Worm (Caenorhabditis elegans) whole organism, L4 larva: ENCODE measurements around the gene srlf-32.

Experiments used
- F26F4.8 ChIP-seq: fragments of 200-800 bp; sonication (Bioruptor generic); conservative IDR thresholded peaks from 2 replicates; pipeline ENCODE4 v1.3.6; 2022; ENCODE audit warnings: missing genetic modification characterization, missing compliant biosample characterization
- F44E2.7 ChIP-seq: fragments of 200-800 bp; sonication (Bioruptor generic); IDR thresholded peaks from 2 replicates; pipeline ENCODE4 v2.1.2; 2022; ENCODE audit warnings: missing genetic modification characterization, missing compliant biosample characterization
- Y5F2A.4 ChIP-seq: fragments of 200-800 bp; sonication (Bioruptor generic); optimal IDR thresholded peaks from 2 replicates; lab custom pipeline; 2018; ENCODE audit warnings: mild to moderate bottlenecking, missing genetic modification characterization, missing compliant biosample characterization
- ZK546.5 ChIP-seq, 2 experiments: sonication (generic microtip); optimal IDR thresholded peaks; 2 replicates each; lab custom pipeline; 2017; ENCODE audit warnings: missing biosample characterization in 2 of 2, missing genetic modification characterization in 2 of 2
- aha-1 ChIP-seq: fragments of 150-350 bp; peaks from one replicate; lab custom pipeline; 2014; ENCODE audit warnings: missing biosample characterization, missing genetic modification characterization
- ama-1 ChIP-seq: fragments of 150-350 bp; optimal IDR thresholded peaks from 2 replicates; lab custom pipeline; 2014; ENCODE audit warnings: inconsistent platforms, mixed read lengths
- ceh-32 ChIP-seq: sonication (generic microtip); optimal IDR thresholded peaks from 2 replicates; lab custom pipeline; 2016; ENCODE audit warnings: mild to moderate bottlenecking, missing genetic modification characterization, missing compliant biosample characterization; ENCODE audit not compliant: poor library complexity
- cey-2 ChIP-seq: sonication (generic microtip); optimal IDR thresholded peaks from 3 replicates; lab custom pipeline; 2017; ENCODE audit warnings: missing genetic modification characterization, mild to moderate bottlenecking, missing compliant biosample characterization, antibody characterized with exemption, borderline replicate concordance; ENCODE audit not compliant: insufficient read depth
- ctbp-1 ChIP-seq: fragments of 200-800 bp; sonication (Bioruptor generic); IDR thresholded peaks from 2 replicates; pipeline ENCODE4 v1.3.6; 2022; ENCODE audit warnings: missing genetic modification reagents, missing genetic modification characterization, missing compliant biosample characterization
- daf-12 ChIP-seq: fragments of 150-350 bp; optimal IDR thresholded peaks from 2 replicates; lab custom pipeline; 2014; ENCODE audit warnings: missing biosample characterization, missing genetic modification reagents, missing genetic modification characterization
- daf-16 ChIP-seq, 3 experiments: sonication (generic microtip); optimal IDR thresholded peaks; 2 replicates each; lab custom pipeline; 2016 to 2017; ENCODE audit warnings: missing genetic modification characterization in 3 of 3, missing genetic modification reagents in 3 of 3, mild to moderate bottlenecking in 2 of 3, missing compliant biosample characterization in 2 of 3, missing biosample characterization in 1 of 3, moderate library complexity in 1 of 3
- daf-19 ChIP-seq: fragments of 200-800 bp; sonication (Bioruptor generic); conservative IDR thresholded peaks from 2 replicates; pipeline ENCODE4 v1.3.6; 2022; ENCODE audit warnings: missing genetic modification characterization, missing compliant biosample characterization
- daf-8 ChIP-seq: fragments of 200-800 bp; sonication (Bioruptor generic); IDR thresholded peaks from 2 replicates; pipeline ENCODE4 v1.3.6; 2022; ENCODE audit warnings: missing genetic modification characterization, missing compliant biosample characterization
- dmd-6 ChIP-seq: fragments of 200-800 bp; sonication (Bioruptor generic); IDR thresholded peaks from 2 replicates; pipeline ENCODE4 v1.3.6; 2022; ENCODE audit warnings: missing genetic modification reagents, missing genetic modification characterization, missing compliant biosample characterization
- dmd-8 ChIP-seq: fragments of 200-800 bp; sonication (Bioruptor generic); IDR thresholded peaks from 2 replicates; pipeline ENCODE4 v1.3.6; 2022; ENCODE audit warnings: missing genetic modification characterization, missing compliant biosample characterization
- dve-1 ChIP-seq: sonication (generic microtip); optimal IDR thresholded peaks from 2 replicates; lab custom pipeline; 2017; ENCODE audit warnings: antibody characterized with exemption, mild to moderate bottlenecking, missing genetic modification characterization, missing compliant biosample characterization; ENCODE audit not compliant: insufficient read depth
- egl-27 ChIP-seq: sonication (generic microtip); optimal IDR thresholded peaks from 3 replicates; lab custom pipeline; 2017; ENCODE audit warnings: missing biosample characterization, missing genetic modification reagents, missing genetic modification characterization
- egl-43 ChIP-seq: fragments of 200-800 bp; sonication (Bioruptor generic); IDR thresholded peaks from 2 replicates; pipeline ENCODE4 v1.3.6; 2022; ENCODE audit warnings: missing genetic modification reagents, missing genetic modification characterization, missing compliant biosample characterization
- fos-1 ChIP-seq: fragments of 150-350 bp; optimal IDR thresholded peaks from 2 replicates; lab custom pipeline; 2014; ENCODE audit warnings: missing biosample characterization, missing genetic modification characterization
- hif-1 ChIP-seq, 2 experiments: sonication (generic microtip); optimal IDR thresholded peaks; 2 replicates each; lab custom pipeline; 2016 to 2017; ENCODE audit warnings: missing compliant biosample characterization in 2 of 2, missing genetic modification characterization in 2 of 2, missing genetic modification reagents in 2 of 2, missing genotype in 2 of 2, mild to moderate bottlenecking in 1 of 2
- hlh-11 ChIP-seq: fragments of 200-800 bp; sonication (Bioruptor generic); optimal IDR thresholded peaks from 2 replicates; lab custom pipeline; 2018; ENCODE audit warnings: mild to moderate bottlenecking, missing genetic modification characterization, missing compliant biosample characterization
- hlh-30 ChIP-seq: sonication (generic microtip); optimal IDR thresholded peaks from 2 replicates; lab custom pipeline; 2017; ENCODE audit warnings: antibody characterized with exemption, mild to moderate bottlenecking, missing genetic modification characterization, missing compliant biosample characterization; ENCODE audit not compliant: insufficient read depth
- jun-1 ChIP-seq: fragments of 150-350 bp; optimal IDR thresholded peaks from 2 replicates; lab custom pipeline; 2014; ENCODE audit warnings: missing biosample characterization, missing genetic modification reagents, missing genetic modification characterization
- lin-1 ChIP-seq: fragments of 200-800 bp; sonication (Bioruptor generic); IDR thresholded peaks from 2 replicates; pipeline ENCODE4 v1.3.6; 2022; ENCODE audit warnings: missing genetic modification reagents, missing genetic modification characterization, missing compliant biosample characterization
- lin-15B ChIP-seq: fragments of 150-350 bp; sonication (generic microtip); optimal IDR thresholded peaks from 3 replicates; lab custom pipeline; 2014; ENCODE audit warnings: missing biosample characterization, missing genetic modification characterization
- lsy-2 ChIP-seq, 2 experiments: fragments of 150-350 bp in 1 of 2; sonication (generic microtip) in 1 of 2; optimal IDR thresholded peaks; 2 replicates each; lab custom pipeline; 2014 to 2017; ENCODE audit warnings: missing biosample characterization in 2 of 2, missing genetic modification characterization in 2 of 2
- madf-9 ChIP-seq: fragments of 200-800 bp; sonication (Bioruptor generic); conservative IDR thresholded peaks from 2 replicates; pipeline ENCODE4 v1.3.6; 2022; ENCODE audit warnings: missing genetic modification reagents, missing genetic modification characterization, missing compliant biosample characterization
- mdl-1 ChIP-seq, 2 experiments: fragments of 150-350 bp in 1 of 2; sonication (generic microtip) in 1 of 2; optimal IDR thresholded peaks; 2 replicates each; lab custom pipeline; 2014 to 2017; ENCODE audit warnings: missing biosample characterization in 2 of 2, missing genetic modification characterization in 2 of 2
- mdt-29 ChIP-seq: fragments of 200-800 bp; sonication (Bioruptor generic); IDR thresholded peaks from 2 replicates; pipeline ENCODE4 v1.3.6; 2022; ENCODE audit warnings: missing genetic modification reagents, missing genetic modification characterization, missing compliant biosample characterization
- mep-1 ChIP-seq: fragments of 150-350 bp; sonication (generic microtip); optimal IDR thresholded peaks from 3 replicates; lab custom pipeline; 2014; ENCODE audit warnings: missing biosample characterization, missing genetic modification characterization
- mes-2 ChIP-seq: sonication (generic microtip); optimal IDR thresholded peaks from 2 replicates; lab custom pipeline; 2016; ENCODE audit warnings: missing genotype, mild to moderate bottlenecking, missing genetic modification characterization, missing compliant biosample characterization; ENCODE audit not compliant: poor library complexity, severe bottlenecking
- mxl-2 ChIP-seq: fragments of 200-800 bp; sonication (Bioruptor generic); conservative IDR thresholded peaks from 2 replicates; pipeline ENCODE4 v1.3.6; 2022; ENCODE audit warnings: missing genetic modification reagents, missing genetic modification characterization, missing compliant biosample characterization
- mxl-3 ChIP-seq: fragments of 200-800 bp; sonication (Bioruptor generic); optimal IDR thresholded peaks from 2 replicates; lab custom pipeline; 2018; ENCODE audit warnings: mild to moderate bottlenecking, missing genetic modification characterization, missing compliant biosample characterization
- nhr-237 ChIP-seq: sonication (generic microtip); optimal IDR thresholded peaks from 2 replicates; lab custom pipeline; 2017; ENCODE audit warnings: missing biosample characterization, missing genetic modification characterization
- nhr-28 ChIP-seq: fragments of 150-350 bp; optimal IDR thresholded peaks from 2 replicates; lab custom pipeline; 2014; ENCODE audit warnings: missing biosample characterization, missing genetic modification characterization
- nhr-41 ChIP-seq: fragments of 200-800 bp; sonication (Bioruptor generic); IDR thresholded peaks from 2 replicates; pipeline ENCODE4 v1.3.6; 2022; ENCODE audit warnings: missing genetic modification reagents, missing genetic modification characterization, missing compliant biosample characterization
- nhr-42 ChIP-seq: fragments of 200-800 bp; sonication (Bioruptor generic); IDR thresholded peaks from 2 replicates; pipeline ENCODE4 v1.3.6; 2022; ENCODE audit warnings: missing genetic modification characterization, missing compliant biosample characterization
- nhr-48 ChIP-seq: sonication (generic microtip); optimal IDR thresholded peaks from 2 replicates; lab custom pipeline; 2016; ENCODE audit warnings: mild to moderate bottlenecking, missing genetic modification characterization, missing compliant biosample characterization
- pha-4 ChIP-seq, 2 experiments: fragments of 150-350 bp in 1 of 2; fragments of 200-800 bp in 1 of 2; sonication (Bioruptor generic) in 1 of 2; IDR thresholded peaks in 1 of 2; optimal IDR thresholded peaks in 1 of 2; 2 replicates each; pipeline versions ENCODE4 v1.3.6 to Lab custom; 2014 to 2022; ENCODE audit warnings: missing genetic modification characterization in 2 of 2, missing genetic modification reagents in 2 of 2, missing biosample characterization in 1 of 2, missing compliant biosample characterization in 1 of 2
- php-3 ChIP-seq: fragments of 200-800 bp; sonication (Bioruptor generic); IDR thresholded peaks from 2 replicates; pipeline ENCODE4 v1.3.6; 2022; ENCODE audit warnings: missing genetic modification reagents, missing genetic modification characterization, missing compliant biosample characterization
- rbr-2 ChIP-seq: sonication (generic microtip); optimal IDR thresholded peaks from 2 replicates; lab custom pipeline; 2016; ENCODE audit warnings: missing genotype, missing genetic modification characterization, missing compliant biosample characterization
- set-16 ChIP-seq: fragments of 200-800 bp; sonication (Bioruptor generic); IDR thresholded peaks from 2 replicates; pipeline ENCODE4 v1.3.6; 2022; ENCODE audit warnings: missing genetic modification reagents, missing genetic modification characterization, missing compliant biosample characterization
- snpc-4 ChIP-seq: fragments of 150-350 bp; optimal IDR thresholded peaks from 2 replicates; lab custom pipeline; 2014; ENCODE audit warnings: missing biosample characterization, missing genetic modification characterization
- zip-2 ChIP-seq: fragments of 150-350 bp; optimal IDR thresholded peaks from 2 replicates; lab custom pipeline; 2014; ENCODE audit warnings: missing biosample characterization, missing genetic modification characterization
- ztf-7 ChIP-seq: fragments of 150-350 bp; optimal IDR thresholded peaks from 2 replicates; lab custom pipeline; 2014; ENCODE audit warnings: missing biosample characterization, missing genetic modification characterization

The srlf-32 gene

DNA sequence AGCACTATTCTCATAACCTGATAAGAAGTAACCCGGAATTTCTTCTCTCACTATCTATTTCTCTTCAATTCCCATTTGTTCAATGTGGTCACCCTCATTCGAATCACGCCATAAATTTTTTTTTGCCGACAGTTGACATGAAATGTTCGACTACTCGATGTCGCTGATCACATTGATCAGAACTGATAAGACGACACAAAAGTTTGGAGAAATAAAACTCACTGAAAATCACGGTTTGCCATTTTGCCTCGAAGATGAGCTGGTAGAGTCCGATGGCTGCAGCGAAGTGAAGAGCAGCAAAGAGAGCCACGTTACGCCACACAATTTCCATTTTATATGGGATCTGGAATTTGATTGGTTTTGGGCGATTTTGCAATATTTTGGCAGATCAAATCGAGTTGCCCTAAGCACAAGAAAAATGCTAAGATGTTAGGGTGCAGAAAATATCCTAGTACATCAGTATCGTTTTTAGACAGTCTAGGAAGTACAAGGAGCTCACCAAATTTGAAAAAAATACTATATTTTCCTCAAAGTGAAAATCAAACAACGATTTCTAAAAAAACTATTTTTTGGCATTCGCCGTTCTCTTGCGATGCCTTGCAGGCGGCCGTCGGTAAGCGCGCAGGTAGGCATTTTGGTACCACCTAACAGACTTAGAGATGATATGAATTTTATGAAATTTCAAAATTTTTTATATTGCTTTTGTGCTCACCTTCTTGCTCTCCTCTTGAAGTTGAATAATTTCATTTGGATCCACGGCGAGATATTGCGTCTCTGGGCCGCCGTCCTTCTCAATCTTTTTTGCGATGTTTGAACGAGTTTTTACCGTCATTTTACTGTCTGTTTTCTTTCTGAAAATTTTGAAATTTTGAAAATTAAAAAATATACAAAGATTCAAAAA lies 10.7 kb upstream of the srlf-32 start, which contains the start of gene fat-6 (continued):
- TF ChIP-seq nhr-41 (GFP tag; lab: Robert Waterston, UW) (no peak), lin-15B (tag; lab: Kevin White, UChicago) (no peak), dve-1 (peak; percentile 55), mxl-3 (peak; percentile 16), lin-1 (GFP tag; lab: Robert Waterston, UW) (peak; percentile 21; the same call in 1 of the 2 replicates), hlh-11 (tag; lab: Kevin White, UChicago) (peak; percentile 46), egl-43 (GFP tag; lab: Robert Waterston, UW) (no peak), rbr-2 (peak; percentile 11), mxl-2 (no peak), nhr-48 (tag; lab: Kevin White, UChicago) (peak; percentile 38), daf-19 (GFP tag; lab: Robert Waterston, UW) (peak; percentile 44; the same call in 1 of the 2 replicates), mes-2 (tag; lab: Kevin White, UChicago) (no peak), aha-1 (tag; lab: Kevin White, UChicago) (peak; percentile 66), egl-27 (no peak), daf-8 (GFP tag; lab: Robert Waterston, UW) (no peak), F44E2.7 (no peak), mdt-29 (GFP tag; lab: Robert Waterston, UW) (no peak), cey-2 (peak; percentile 75)
- TF ChIP-seq, all 104 proteins: peak for 28

- TF ChIP-seq snpc-4 (tag; lab: Kevin White, UChicago) (no peak), lsy-2 (tag; optimal IDR thresholded peaks at IDR 0.05; lab: Kevin White, UChicago) (no peak), Y5F2A.4 (GFP tag; lab: Kevin White, UChicago) (no peak), dve-1 (peak; percentile 24), madf-9 (no peak), zip-2 (no peak), jun-1 (tag; lab: Kevin White, UChicago) (no peak), nhr-237 (tag; lab: Kevin White, UChicago) (no peak), aha-1 (tag; lab: Kevin White, UChicago) (peak; percentile 65), hif-1 (tag; optimal IDR thresholded peaks at IDR 0.05; lab: Kevin White, UChicago) (peak in 1 of 2 experiments; percentile 17), mxl-3 (peak; percentile 24), egl-27 (no peak), set-16 (peak; percentile 47; the same call in 1 of the 2 replicates), hlh-11 (tag; lab: Kevin White, UChicago) (peak; percentile 78), pha-4 (GFP tag; IDR thresholded peaks at IDR 0.05; lab: Robert Waterston, UW) (no peak), pha-4 (tag; optimal IDR thresholded peaks at IDR 0.05; lab: Kevin White, UChicago) (no peak), mep-1 (peak; percentile 49), ama-1 (lab: Kevin White, UChicago) (no peak), ctbp-1 (GFP tag; lab: Robert Waterston, UW) (no peak), nhr-42 (no peak), ZK546.5 (tag; optimal IDR thresholded peaks at IDR 0.05; lab: Kevin White, UChicago) (no peak), mdl-1 (tag; optimal IDR thresholded peaks at IDR 0.05; lab: Kevin White, UChicago) (no peak), ztf-7 (tag; lab: Kevin White, UChicago) (no peak), mdt-29 (GFP tag; lab: Robert Waterston, UW) (peak; percentile 88), fos-1 (tag; lab: Kevin White, UChicago) (no peak), php-3 (GFP tag; lab: Robert Waterston, UW) (no peak), nhr-28 (tag; lab: Kevin White, UChicago) (peak; percentile 82), F26F4.8 (GFP tag; lab: Robert Waterston, UW) (no peak), daf-16 (GFP tag; optimal IDR thresholded peaks at IDR 0.05; lab: Kevin White, UChicago) (no peak), daf-16 (tag; optimal IDR thresholded peaks at IDR 0.05; lab: Kevin White, UChicago) (peak; percentile 70), dmd-6 (GFP tag; lab: Robert Waterston, UW) (peak; percentile 26), hlh-30 (tag; lab: Kevin White, UChicago) (peak; percentile 81), ceh-32 (tag; lab: Kevin White, UChicago) (no peak), dmd-8 (GFP tag; lab: Robert Waterston, UW) (no peak), daf-12 (tag; lab: Kevin White, UChicago) (no peak)
These were observed 9.9 kb upstream of the srlf-32 start, which contains the start of gene ZK822.9 for ce11 chrIV:11915768-11916453. Gene ZK822.9, plus strand, starts transcription at chrIV:11915947.
